Worm (Caenorhabditis elegans) whole organism, young adult: ENCODE results near the gene ceh-22.
A peak's percentile ranks its signal among the peaks of the same experiment; 100 is the strongest.

Experiments
- B0019.2 ChIP-seq: fragments of 200-800 bp; sonication (Bioruptor generic); conservative IDR thresholded peaks from 2 replicates; pipeline ENCODE4 v1.3.6; 2022; ENCODE audit warnings: missing genetic modification reagents, missing genetic modification characterization, missing compliant biosample characterization
- C06A6.2 ChIP-seq: fragments of 200-800 bp; sonication (Bioruptor generic); conservative IDR thresholded peaks from 2 replicates; pipeline ENCODE4 v1.3.6; 2022; ENCODE audit warnings: missing genetic modification characterization, missing compliant biosample characterization
- F10E7.11 ChIP-seq: sonication (generic microtip); optimal IDR thresholded peaks from 2 replicates; lab custom pipeline; 2017; ENCODE audit warnings: mild to moderate bottlenecking, missing genetic modification characterization, moderate library complexity, missing compliant biosample characterization
- F22D6.2 ChIP-seq: sonication (generic microtip); optimal IDR thresholded peaks from 2 replicates; lab custom pipeline; 2016; ENCODE audit warnings: mild to moderate bottlenecking, missing genetic modification characterization, missing compliant biosample characterization
- F23B12.7 ChIP-seq: sonication (generic microtip); optimal IDR thresholded peaks from 2 replicates; lab custom pipeline; 2017; ENCODE audit warnings: missing genetic modification characterization, mild to moderate bottlenecking, missing compliant biosample characterization, antibody characterized with exemption, moderate library complexity; ENCODE audit not compliant: insufficient read depth
- F37B4.10 ChIP-seq: fragments of 200-800 bp; sonication (Bioruptor generic); IDR thresholded peaks from 2 replicates; pipeline ENCODE4 v1.3.6; 2022; ENCODE audit warnings: missing genetic modification characterization, missing compliant biosample characterization
- F49E8.2 ChIP-seq: sonication (generic microtip); optimal IDR thresholded peaks from 3 replicates; lab custom pipeline; 2017; ENCODE audit warnings: missing genetic modification characterization, mild to moderate bottlenecking, missing compliant biosample characterization, antibody characterized with exemption, moderate library complexity; ENCODE audit not compliant: insufficient read depth
- K12H6.12 ChIP-seq: fragments of 200-800 bp; sonication (Bioruptor generic); optimal IDR thresholded peaks from 2 replicates; lab custom pipeline; 2018; ENCODE audit warnings: mild to moderate bottlenecking, missing genetic modification characterization, missing compliant biosample characterization
- T07F8.4 ChIP-seq: sonication (generic microtip); optimal IDR thresholded peaks from 2 replicates; lab custom pipeline; 2016; ENCODE audit warnings: mild to moderate bottlenecking, missing genetic modification characterization, moderate library complexity, missing compliant biosample characterization
- Y56A3A.18 ChIP-seq: fragments of 200-800 bp; sonication (Bioruptor generic); IDR thresholded peaks from 2 replicates; pipeline ENCODE4 v1.3.6; 2022; ENCODE audit warnings: missing genetic modification reagents, missing genetic modification characterization, missing compliant biosample characterization
- ZK185.1 ChIP-seq: sonication (generic microtip); optimal IDR thresholded peaks from 2 replicates; lab custom pipeline; 2016; ENCODE audit warnings: mild to moderate bottlenecking, missing genetic modification characterization, missing compliant biosample characterization; ENCODE audit not compliant: poor library complexity, severe bottlenecking
- ama-1 ChIP-seq, 3 experiments: fragments of 150-350 bp in 1 of 3; sonication (generic microtip) in 2 of 3; optimal IDR thresholded peaks; 2 replicates each; lab custom pipeline; 2014 to 2018; ENCODE audit warnings: missing biosample characterization in 2 of 3, missing genetic modification characterization in 2 of 3, missing genetic modification reagents in 2 of 3
- attf-3 ChIP-seq: fragments of 200-800 bp; sonication (Bioruptor generic); conservative IDR thresholded peaks from 2 replicates; pipeline ENCODE4 v1.3.6; 2022; ENCODE audit warnings: missing genetic modification reagents, missing genetic modification characterization, missing compliant biosample characterization
- attf-5 ChIP-seq: fragments of 200-800 bp; sonication (Bioruptor generic); optimal IDR thresholded peaks from 2 replicates; lab custom pipeline; 2018; ENCODE audit warnings: mild to moderate bottlenecking, missing genetic modification characterization, missing compliant biosample characterization
- bed-2 ChIP-seq: fragments of 200-800 bp; sonication (Bioruptor generic); IDR thresholded peaks from 2 replicates; pipeline ENCODE4 v1.3.6; 2022; ENCODE audit warnings: missing genetic modification reagents, missing genetic modification characterization, missing compliant biosample characterization
- cebp-2 ChIP-seq: fragments of 200-800 bp; sonication (Bioruptor generic); IDR thresholded peaks from 2 replicates; pipeline ENCODE4 v1.3.6; 2022; ENCODE audit warnings: missing genetic modification characterization, missing compliant biosample characterization
- chd-7 ChIP-seq: sonication (generic microtip); optimal IDR thresholded peaks from 2 replicates; lab custom pipeline; 2016; ENCODE audit warnings: mild to moderate bottlenecking, missing genetic modification characterization, moderate library complexity, missing compliant biosample characterization
- die-1 ChIP-seq: sonication (generic microtip); optimal IDR thresholded peaks from 2 replicates; lab custom pipeline; 2016; ENCODE audit warnings: missing genotype, mild to moderate bottlenecking, missing genetic modification characterization, missing compliant biosample characterization
- egl-18 ChIP-seq: fragments of 200-800 bp; sonication (Bioruptor generic); IDR thresholded peaks from 2 replicates; pipeline ENCODE4 v1.3.6; 2022; ENCODE audit warnings: missing genetic modification reagents, missing genetic modification characterization, missing compliant biosample characterization
- ets-4 ChIP-seq: fragments of 200-800 bp; sonication (Bioruptor generic); optimal IDR thresholded peaks from 2 replicates; lab custom pipeline; 2018; ENCODE audit warnings: mild to moderate bottlenecking, missing genetic modification characterization, missing compliant biosample characterization
- lag-1 ChIP-seq: fragments of 200-800 bp; sonication (Bioruptor generic); IDR thresholded peaks from 2 replicates; pipeline ENCODE4 v1.3.6; 2022; ENCODE audit warnings: missing genetic modification reagents, missing genetic modification characterization, missing compliant biosample characterization
- let-526 ChIP-seq: fragments of 200-800 bp; sonication (Bioruptor generic); IDR thresholded peaks from 2 replicates; pipeline ENCODE4 v1.3.6; 2022; ENCODE audit warnings: missing genetic modification reagents, missing genetic modification characterization, missing compliant biosample characterization
- let-607 ChIP-seq, 2 experiments: fragments of 200-800 bp in 1 of 2; sonication (Bioruptor generic) in 1 of 2; sonication (generic microtip) in 1 of 2; optimal IDR thresholded peaks; 2 replicates each; lab custom pipeline; 2016 to 2018; ENCODE audit warnings: mild to moderate bottlenecking in 2 of 2, missing compliant biosample characterization in 2 of 2, missing genetic modification characterization in 2 of 2, moderate library complexity in 2 of 2, missing genotype in 1 of 2
- lin-35 ChIP-seq, 3 experiments: fragments of 150-350 bp in 2 of 3; sonication (generic microtip) in 1 of 3; optimal IDR thresholded peaks; 2 replicates each; lab custom pipeline; 2014 to 2018; ENCODE audit warnings: missing biosample characterization in 3 of 3, missing genetic modification characterization in 3 of 3, missing genetic modification reagents in 3 of 3
- lsl-1 ChIP-seq: fragments of 200-800 bp; sonication (Bioruptor generic); optimal IDR thresholded peaks from 2 replicates; lab custom pipeline; 2018; ENCODE audit warnings: mild to moderate bottlenecking, missing genetic modification characterization, moderate library complexity, missing compliant biosample characterization
- madf-10 ChIP-seq: sonication (generic microtip); optimal IDR thresholded peaks from 2 replicates; lab custom pipeline; 2016; ENCODE audit warnings: mild to moderate bottlenecking, missing genetic modification characterization, missing compliant biosample characterization
- madf-6 ChIP-seq: fragments of 200-800 bp; sonication (Bioruptor generic); IDR thresholded peaks from 2 replicates; pipeline ENCODE4 v1.3.6; 2022; ENCODE audit warnings: missing genetic modification reagents, missing genetic modification characterization, missing compliant biosample characterization
- mcd-1 ChIP-seq: fragments of 200-800 bp; sonication (Bioruptor generic); IDR thresholded peaks from 2 replicates; pipeline ENCODE4 v1.3.6; 2022; ENCODE audit warnings: missing genetic modification reagents, missing genetic modification characterization, missing compliant biosample characterization
- mxl-1 ChIP-seq: sonication (generic microtip); optimal IDR thresholded peaks from 2 replicates; lab custom pipeline; 2016; ENCODE audit warnings: missing genetic modification characterization, missing compliant biosample characterization
- nfya-1 ChIP-seq: sonication (generic microtip); optimal IDR thresholded peaks from 2 replicates; lab custom pipeline; 2017; ENCODE audit warnings: antibody characterized with exemption, missing compliant biosample characterization, missing genetic modification characterization, borderline replicate concordance; ENCODE audit not compliant: insufficient read depth
- nhr-120 ChIP-seq: fragments of 200-800 bp; sonication (Bioruptor generic); IDR thresholded peaks from 2 replicates; pipeline ENCODE4 v1.3.6; 2022; ENCODE audit warnings: missing genetic modification characterization, missing compliant biosample characterization
- nhr-27 ChIP-seq: fragments of 200-800 bp; sonication (Bioruptor generic); optimal IDR thresholded peaks from 2 replicates; lab custom pipeline; 2018; ENCODE audit warnings: mild to moderate bottlenecking, missing genetic modification characterization, moderate library complexity, missing compliant biosample characterization
- nhr-90 ChIP-seq: sonication (generic microtip); optimal IDR thresholded peaks from 2 replicates; lab custom pipeline; 2016; ENCODE audit warnings: missing genotype, mild to moderate bottlenecking, missing genetic modification characterization, missing compliant biosample characterization
- pbrm-1 ChIP-seq: fragments of 200-800 bp; sonication (Bioruptor generic); IDR thresholded peaks from 2 replicates; pipeline ENCODE4 v1.3.6; 2022; ENCODE audit warnings: missing genetic modification reagents, missing genetic modification characterization, missing compliant biosample characterization
- rec-8 ChIP-seq, 2 experiments: sonication (generic microtip); optimal IDR thresholded peaks; 2 replicates each; lab custom pipeline; 2016; ENCODE audit warnings: mild to moderate bottlenecking in 2 of 2, missing genetic modification characterization in 2 of 2, missing genetic modification reagents in 2 of 2, missing genotype in 2 of 2, missing biosample characterization in 1 of 2, missing compliant biosample characterization in 1 of 2, moderate library complexity in 1 of 2
- rpc-1 ChIP-seq, 2 experiments: fragments of 150-350 bp in 1 of 2; sonication (generic microtip) in 1 of 2; optimal IDR thresholded peaks; 2 replicates each; lab custom pipeline; 2014 to 2018; ENCODE audit warnings: missing biosample characterization in 1 of 2, missing genetic modification characterization in 1 of 2, missing genetic modification reagents in 1 of 2, missing genotype in 1 of 2
- sea-2 ChIP-seq: fragments of 200-800 bp; sonication (Bioruptor generic); IDR thresholded peaks from 2 replicates; pipeline ENCODE4 v1.3.6; 2022; ENCODE audit warnings: missing genetic modification characterization, missing compliant biosample characterization
- snpc-1.1 ChIP-seq: sonication (generic microtip); optimal IDR thresholded peaks from 2 replicates; lab custom pipeline; 2017; ENCODE audit warnings: missing genetic modification characterization, mild to moderate bottlenecking, missing compliant biosample characterization, antibody characterized with exemption, moderate library complexity, missing genotype, missing genetic modification reagents; ENCODE audit not compliant: insufficient read depth
- snpc-1.3 ChIP-seq: sonication (generic microtip); optimal IDR thresholded peaks from 2 replicates; lab custom pipeline; 2017; ENCODE audit warnings: missing genetic modification characterization, mild to moderate bottlenecking, missing compliant biosample characterization, antibody characterized with exemption, moderate library complexity, missing genotype, missing genetic modification reagents; ENCODE audit not compliant: insufficient read depth
- somi-1 ChIP-seq: fragments of 200-800 bp; sonication (Bioruptor generic); optimal IDR thresholded peaks from 2 replicates; lab custom pipeline; 2018; ENCODE audit warnings: mild to moderate bottlenecking, missing genetic modification characterization, missing compliant biosample characterization
- unc-62 ChIP-seq: fragments of 150-350 bp; optimal IDR thresholded peaks from 2 replicates; lab custom pipeline; 2014; ENCODE audit warnings: missing biosample characterization, missing genetic modification reagents, missing genetic modification characterization
- zfh-2 ChIP-seq: fragments of 200-800 bp; sonication (Bioruptor generic); conservative IDR thresholded peaks from 2 replicates; pipeline ENCODE4 v1.3.6; 2022; ENCODE audit warnings: missing genetic modification reagents, missing genetic modification characterization, missing compliant biosample characterization
- ztf-26 ChIP-seq: sonication (generic microtip); optimal IDR thresholded peaks from 2 replicates; lab custom pipeline; 2017; ENCODE audit warnings: missing genetic modification characterization, missing compliant biosample characterization

The ceh-22 gene

ce11 chrV:10720876-10721275, 49.2 kb downstream of the ceh-22 start:
- no peak for TF ChIP-seq bed-2 (GFP tag; lab: Robert Waterston, UW)
- TF ChIP-seq mcd-1 = no peak
- TF ChIP-seq pbrm-1 (GFP tag; lab: Robert Waterston, UW) = no peak
- no peak for TF ChIP-seq sea-2 (GFP tag; lab: Robert Waterston, UW)
- no peak for TF ChIP-seq F37B4.10 (GFP tag; lab: Robert Waterston, UW)
- no peak for TF ChIP-seq nhr-27 (tag; lab: Kevin White, UChicago)
- TF ChIP-seq ZK185.1 (tag; lab: Kevin White, UChicago) = no peak
- no peak for TF ChIP-seq rpc-1 (optimal IDR thresholded peaks at IDR 0.05; lab: Kevin White, UChicago)
- TF ChIP-seq rpc-1 (tag; optimal IDR thresholded peaks at IDR 0.05; lab: Kevin White, UChicago) = no peak
- no peak for TF ChIP-seq ztf-26
- TF ChIP-seq ets-4 = no peak
- TF ChIP-seq F22D6.2 (tag; lab: Kevin White, UChicago) = no peak
- TF ChIP-seq, all 124 proteins: peak for 0

ce11 chrV:10721304-10721703, 49.6 kb downstream of the ceh-22 start:
- TF ChIP-seq T07F8.4 (tag; lab: Kevin White, UChicago) (no peak), unc-62 (GFP tag; lab: Kevin White, UChicago) (no peak), lag-1 (GFP tag; lab: Robert Waterston, UW) (no peak), nhr-120 (GFP tag; lab: Robert Waterston, UW) (no peak), ama-1 (optimal IDR thresholded peaks at IDR 0.05; lab: Kevin White, UChicago) (no peak), ama-1 (GFP tag; optimal IDR thresholded peaks at IDR 0.05; lab: Kevin White, UChicago) (no peak), Y56A3A.18 (GFP tag; lab: Robert Waterston, UW) (no peak), snpc-1.1 (tag; lab: Kevin White, UChicago) (no peak), snpc-1.3 (tag; lab: Kevin White, UChicago) (no peak), cebp-2 (GFP tag; lab: Robert Waterston, UW) (no peak), attf-3 (GFP tag; lab: Robert Waterston, UW) (no peak), F49E8.2 (tag; lab: Kevin White, UChicago) (no peak), let-607 (tag; optimal IDR thresholded peaks at IDR 0.05; lab: Kevin White, UChicago) (no peak), mxl-1 (tag; lab: Kevin White, UChicago) (no peak), somi-1 (GFP tag; lab: Kevin White, UChicago) (no peak), die-1 (tag; lab: Kevin White, UChicago) (no peak), madf-6 (GFP tag; lab: Robert Waterston, UW) (no peak), chd-7 (no peak), F22D6.2 (tag; lab: Kevin White, UChicago) (no peak), rec-8 (tag; optimal IDR thresholded peaks at IDR 0.05; lab: Kevin White, UChicago) (no peak)

- no peak for TF ChIP-seq B0019.2 (GFP tag; lab: Robert Waterston, UW)
- no peak for TF ChIP-seq madf-10 (tag; lab: Kevin White, UChicago)
- no peak for TF ChIP-seq attf-5
- no peak for TF ChIP-seq egl-18 (GFP tag; lab: Robert Waterston, UW)
- TF ChIP-seq K12H6.12 (tag; lab: Kevin White, UChicago) = peak; percentile 73
- TF ChIP-seq lin-35 (GFP tag; optimal IDR thresholded peaks at IDR 0.05; lab: Kevin White, UChicago) = no peak
- TF ChIP-seq lsl-1 (GFP tag; lab: Kevin White, UChicago) = no peak
- no peak for TF ChIP-seq lag-1 (GFP tag; lab: Robert Waterston, UW)
- TF ChIP-seq F23B12.7 = no peak
- TF ChIP-seq mcd-1 = 0 out of 2 replicates have a peak, but pooled peaks have one; percentile 26
- no peak for TF ChIP-seq nhr-90 (tag; lab: Kevin White, UChicago)
- no peak for TF ChIP-seq let-526
- TF ChIP-seq C06A6.2 (GFP tag; lab: Robert Waterston, UW) = no peak
- TF ChIP-seq nfya-1 (tag; lab: Kevin White, UChicago) = no peak
- no peak for TF ChIP-seq F10E7.11 (tag; lab: Kevin White, UChicago)
- 0 out of 2 replicates have a peak, but pooled peaks have one; percentile 24 for TF ChIP-seq F37B4.10 (GFP tag; lab: Robert Waterston, UW)
- TF ChIP-seq zfh-2 = peak; percentile 88
- no peak for TF ChIP-seq snpc-1.3 (tag; lab: Kevin White, UChicago)
Measured at ce11 chrV:10721912-10722426, 50.3 kb downstream of the ceh-22 start.
